Worm (Caenorhabditis elegans) whole organism, early embryonic: ENCODE data around the gene str-115.

Experiments
- ama-1 ChIP-seq: fragments of 150-350 bp; optimal IDR thresholded peaks from 2 replicates; lab custom pipeline; 2014
- ceh-13 ChIP-seq: fragments of 200-800 bp; sonication (Bioruptor generic); optimal IDR thresholded peaks from 2 replicates; lab custom pipeline; 2018; ENCODE audit warnings: mild to moderate bottlenecking, missing genetic modification characterization, missing compliant biosample characterization
- hmg-4 ChIP-seq: fragments of 200-800 bp; sonication (Bioruptor generic); optimal IDR thresholded peaks from 2 replicates; lab custom pipeline; 2018; ENCODE audit warnings: mild to moderate bottlenecking, missing genetic modification characterization, missing compliant biosample characterization

- TF ChIP-seq ceh-13 (no peak), ama-1 (no peak), hmg-4 (GFP tag; lab: Kevin White, UChicago) (no peak)
Measured at ce11 chrV:11312904-11313303, 44.0 kb downstream of the str-115 start.
